Worm (Caenorhabditis elegans): ENCODE results near the gene slc-46A.
"Not testable (repeated sequence)": the region's sequence is repeated elsewhere in the genome, so short reads cannot be mapped to it uniquely, and the experiment has no call there.

ce11 chrIV:5295240-5295639 is 23.8 kb upstream of the slc-46A start, which contains the start of gene msp-51:
- TF ChIP-seq lin-39, nhr-28, snpc-4 (tag; optimal IDR thresholded peaks at IDR 0.05): not testable (repeated sequence)

Data from whole organism, L4 larva.